Fruit fly (Drosophila melanogaster) whole organism, pupa: ENCODE results near the gene CG17271.

Experiments
- CG13204 ChIP-seq: fragments of 200-800 bp; sonication (Bioruptor generic); optimal IDR thresholded peaks from 2 replicates; lab custom pipeline; 2018; ENCODE audit warnings: missing biosample characterization, mild to moderate bottlenecking, missing genetic modification characterization, moderate library complexity
- CG15710 ChIP-seq: fragments of 200-800 bp; sonication (Bioruptor generic); optimal IDR thresholded peaks from 2 replicates; lab custom pipeline; 2018; ENCODE audit warnings: missing biosample characterization, mild to moderate bottlenecking, missing genetic modification characterization, moderate library complexity
- EcR ChIP-seq: fragments of 200-800 bp; sonication (Bioruptor generic); optimal IDR thresholded peaks from 3 replicates; lab custom pipeline; 2019; ENCODE audit warnings: missing biosample characterization, missing genetic modification characterization, mild to moderate bottlenecking, moderate library complexity, missing genetic modification reagents

- TF ChIP-seq CG13204 (GFP tag; lab: Kevin White, UChicago) (no peak), CG15710 (no peak), EcR (no peak)
Measured at dm6 chr3R:20837242-20837664, 15.6 kb upstream of the CG17271 start.
